Fruit fly (Drosophila melanogaster) whole organism, embryonic: Measurements from ENCODE around the gene fzy.
A peak's percentile ranks its signal among the peaks of the same experiment; 100 is the strongest.

Experiments used
- ATbp ChIP-seq: fragments of 200-800 bp; sonication (Bioruptor generic); optimal IDR thresholded peaks from 2 replicates; lab custom pipeline; 2017; ENCODE audit warnings: missing biosample characterization, mild to moderate bottlenecking, missing genetic modification characterization, missing genetic modification reagents
- Abd-B ChIP-seq: fragments of 200-800 bp; sonication (Bioruptor generic); optimal IDR thresholded peaks from 2 replicates; lab custom pipeline; 2018; ENCODE audit warnings: missing biosample characterization, mild to moderate bottlenecking, missing genetic modification characterization, moderate library complexity
- Awh ChIP-seq: fragments of 200-800 bp; sonication (Bioruptor generic); IDR thresholded peaks from 2 replicates; pipeline ENCODE4, ENCODE4 v1.3.6; 2022; ENCODE audit warnings: missing biosample characterization, missing genetic modification characterization
- BEAF-32 ChIP-seq: fragments of 200-800 bp; sonication (Bioruptor generic); optimal IDR thresholded peaks from 3 replicates; lab custom pipeline; 2017; ENCODE audit warnings: missing biosample characterization, missing genetic modification characterization, mild to moderate bottlenecking, moderate library complexity, missing genetic modification reagents
- CG10267 ChIP-seq: fragments of 200-800 bp; sonication (Bioruptor generic); optimal IDR thresholded peaks from 2 replicates; lab custom pipeline; 2018; ENCODE audit warnings: missing biosample characterization, mild to moderate bottlenecking, missing genetic modification characterization, moderate library complexity
- CG14710 ChIP-seq: fragments of 200-800 bp; sonication (Bioruptor generic); optimal IDR thresholded peaks from 3 replicates; lab custom pipeline; 2019; ENCODE audit warnings: missing biosample characterization, mild to moderate bottlenecking, missing genetic modification characterization, moderate library complexity
- CG15011 ChIP-seq: fragments of 200-800 bp; sonication (Bioruptor generic); optimal IDR thresholded peaks from 3 replicates; lab custom pipeline; 2018; ENCODE audit warnings: missing biosample characterization, mild to moderate bottlenecking, missing genetic modification characterization
- CG15479 ChIP-seq: fragments of 200-800 bp; sonication (Bioruptor generic); optimal IDR thresholded peaks from 3 replicates; lab custom pipeline; 2019; ENCODE audit warnings: missing biosample characterization, mild to moderate bottlenecking, missing genetic modification characterization, moderate library complexity
- CG1603 ChIP-seq: fragments of 200-800 bp; sonication (Bioruptor generic); optimal IDR thresholded peaks from 2 replicates; lab custom pipeline; 2019; ENCODE audit warnings: missing biosample characterization, mild to moderate bottlenecking, missing genetic modification characterization, moderate library complexity
- CG17186 ChIP-seq: fragments of 200-800 bp; sonication (Bioruptor generic); optimal IDR thresholded peaks from 3 replicates; lab custom pipeline; 2017; ENCODE audit warnings: missing biosample characterization, missing genetic modification reagents, missing genetic modification characterization
- CG17328 ChIP-seq: fragments of 200-800 bp; sonication (Bioruptor generic); IDR thresholded peaks from 2 replicates; pipeline ENCODE4 v1.3.6; 2022; ENCODE audit warnings: missing biosample characterization, missing genetic modification characterization
- CG2678 ChIP-seq: fragments of 200-800 bp; sonication (Bioruptor generic); optimal IDR thresholded peaks from 3 replicates; lab custom pipeline; 2019; ENCODE audit warnings: missing biosample characterization, mild to moderate bottlenecking, missing genetic modification characterization, moderate library complexity
- CG30020 ChIP-seq: fragments of 200-800 bp; optimal IDR thresholded peaks from 2 replicates; lab custom pipeline; 2019; ENCODE audit warnings: missing biosample characterization, mild to moderate bottlenecking, missing genetic modification characterization, moderate library complexity
- CG3407 ChIP-seq: fragments of 200-800 bp; sonication (Bioruptor generic); optimal IDR thresholded peaks from 2 replicates; lab custom pipeline; 2018; ENCODE audit warnings: missing biosample characterization, mild to moderate bottlenecking, missing genetic modification characterization
- CG9817 ChIP-seq: fragments of 200-800 bp; sonication (Bioruptor generic); optimal IDR thresholded peaks from 2 replicates; lab custom pipeline; 2018; ENCODE audit warnings: missing biosample characterization, mild to moderate bottlenecking, missing genetic modification characterization, moderate library complexity
- Dp ChIP-seq: fragments of 200-800 bp; sonication (Bioruptor generic); optimal IDR thresholded peaks from 2 replicates; lab custom pipeline; 2018; ENCODE audit warnings: missing biosample characterization, mild to moderate bottlenecking, missing genetic modification characterization, moderate library complexity
- E2f2 ChIP-seq: fragments of 200-800 bp; sonication (Bioruptor generic); IDR thresholded peaks from 2 replicates; pipeline ENCODE4 v1.3.6; 2022; ENCODE audit warnings: missing biosample characterization, missing genetic modification characterization
- Elba2 ChIP-seq: fragments of 200-800 bp; sonication (Bioruptor generic); optimal IDR thresholded peaks from 3 replicates; lab custom pipeline; 2016; ENCODE audit warnings: missing biosample characterization, missing genetic modification characterization
- Hr3 ChIP-seq: fragments of 200-800 bp; sonication (Bioruptor generic); optimal IDR thresholded peaks from 3 replicates; lab custom pipeline; 2016; ENCODE audit warnings: missing biosample characterization, missing genetic modification characterization
- MBD-R2 ChIP-seq: fragments of 200-800 bp; sonication (Bioruptor generic); IDR thresholded peaks from 2 replicates; pipeline ENCODE4 v1.3.6; 2022; ENCODE audit warnings: missing biosample characterization, missing genetic modification characterization
- MESR4 ChIP-seq: fragments of 200-800 bp; sonication (Bioruptor generic); optimal IDR thresholded peaks from 2 replicates; lab custom pipeline; 2018; ENCODE audit warnings: missing biosample characterization, mild to moderate bottlenecking, missing genetic modification characterization, moderate library complexity
- NC2β ChIP-seq: fragments of 200-800 bp; sonication (Bioruptor generic); optimal IDR thresholded peaks from 2 replicates; lab custom pipeline; 2016; ENCODE audit warnings: missing biosample characterization, missing genetic modification characterization
- Rx ChIP-seq: fragments of 200-800 bp; sonication (Bioruptor generic); IDR thresholded peaks from 2 replicates; pipeline ENCODE4 v1.3.6; 2022; ENCODE audit warnings: missing biosample characterization, missing genetic modification characterization
- Usf ChIP-seq: fragments of 200-800 bp; sonication (Bioruptor generic); optimal IDR thresholded peaks from 2 replicates; lab custom pipeline; 2017; ENCODE audit warnings: missing genotype, missing biosample characterization, missing genetic modification characterization
- abd-A ChIP-seq: fragments of 200-800 bp; sonication (Bioruptor generic); optimal IDR thresholded peaks from 3 replicates; lab custom pipeline; 2019; ENCODE audit warnings: missing biosample characterization, mild to moderate bottlenecking, missing genetic modification characterization, moderate library complexity
- bsh ChIP-seq, 2 experiments: fragments of 200-800 bp; sonication (Bioruptor generic); optimal IDR thresholded peaks; 2 replicates each; lab custom pipeline; 2017 to 2018; ENCODE audit warnings: mild to moderate bottlenecking in 2 of 2, missing biosample characterization in 2 of 2, missing genetic modification characterization in 2 of 2, moderate library complexity in 1 of 2
- corto ChIP-seq: fragments of 200-800 bp; sonication (Bioruptor generic); optimal IDR thresholded peaks from 2 replicates; lab custom pipeline; 2016; ENCODE audit warnings: missing biosample characterization, mild to moderate bottlenecking, missing genetic modification characterization, moderate library complexity
- crp ChIP-seq, 2 experiments: fragments of 200-800 bp; sonication (Bioruptor generic); optimal IDR thresholded peaks; 2 replicates in 1 of 2; 3 replicates in 1 of 2; lab custom pipeline; 2017; ENCODE audit warnings: missing biosample characterization in 2 of 2, missing genetic modification characterization in 2 of 2, mild to moderate bottlenecking in 1 of 2, moderate library complexity in 1 of 2
- cwo ChIP-seq: fragments of 200-800 bp; sonication (Bioruptor generic); optimal IDR thresholded peaks from 3 replicates; lab custom pipeline; 2017; ENCODE audit warnings: missing biosample characterization, missing genetic modification characterization, mild to moderate bottlenecking, moderate library complexity, missing genetic modification reagents
- fd3F ChIP-seq: fragments of 200-800 bp; sonication (Bioruptor generic); optimal IDR thresholded peaks from 2 replicates; lab custom pipeline; 2018; ENCODE audit warnings: missing biosample characterization, mild to moderate bottlenecking, missing genetic modification characterization, moderate library complexity
- gsb-n ChIP-seq: fragments of 200-800 bp; sonication (Bioruptor generic); optimal IDR thresholded peaks from 3 replicates; lab custom pipeline; 2018; ENCODE audit warnings: missing biosample characterization, mild to moderate bottlenecking, missing genetic modification characterization
- hkb ChIP-seq, 2 experiments: fragments of 200-800 bp in 1 of 2; fragments of >200 bp in 1 of 2; sonication (Bioruptor generic) in 1 of 2; IDR thresholded peaks in 1 of 2; optimal IDR thresholded peaks in 1 of 2; 2 replicates each; pipeline versions ENCODE4 v1.3.6 to Lab custom; 2017 to 2022; ENCODE audit warnings: missing biosample characterization in 1 of 2, missing genetic modification characterization in 1 of 2
- hth ChIP-seq: fragments of >200 bp; optimal IDR thresholded peaks from 2 replicates; lab custom pipeline; 2017; ENCODE audit warnings: inconsistent platforms
- lilli ChIP-seq: fragments of 200-800 bp; sonication (Bioruptor generic); optimal IDR thresholded peaks from 3 replicates; lab custom pipeline; 2016; ENCODE audit warnings: missing biosample characterization, missing genetic modification characterization
- luna ChIP-seq: fragments of 200-800 bp; sonication (Bioruptor generic); optimal IDR thresholded peaks from 2 replicates; lab custom pipeline; 2016; ENCODE audit warnings: missing biosample characterization, missing genetic modification characterization
- pzg ChIP-seq: fragments of 200-800 bp; sonication (Bioruptor generic); optimal IDR thresholded peaks from 3 replicates; lab custom pipeline; 2018; ENCODE audit warnings: missing biosample characterization, mild to moderate bottlenecking, missing genetic modification characterization, moderate library complexity
- salm ChIP-seq: fragments of 200-800 bp; sonication (Bioruptor generic); optimal IDR thresholded peaks from 2 replicates; lab custom pipeline; 2018; ENCODE audit warnings: missing biosample characterization, mild to moderate bottlenecking, missing genetic modification characterization
- sens-2 ChIP-seq: fragments of 200-800 bp; sonication (Bioruptor generic); IDR thresholded peaks from 2 replicates; pipeline ENCODE4 v1.3.6; 2022; ENCODE audit warnings: missing biosample characterization, missing genetic modification characterization
- stwl ChIP-seq: fragments of 200-800 bp; sonication (Bioruptor generic); optimal IDR thresholded peaks from 3 replicates; lab custom pipeline; 2018; ENCODE audit warnings: missing biosample characterization, mild to moderate bottlenecking, missing genetic modification characterization, moderate library complexity
- tll ChIP-seq, 2 experiments: fragments of 200-800 bp in 1 of 2; fragments of >200 bp in 1 of 2; sonication (Bioruptor generic) in 1 of 2; optimal IDR thresholded peaks; 2 replicates each; lab custom pipeline; 2017 to 2019; ENCODE audit warnings: missing biosample characterization in 2 of 2, missing genetic modification characterization in 2 of 2, mild to moderate bottlenecking in 1 of 2, moderate library complexity in 1 of 2
- trem ChIP-seq: fragments of 200-800 bp; optimal IDR thresholded peaks from 3 replicates; lab custom pipeline; 2019; ENCODE audit warnings: missing biosample characterization, mild to moderate bottlenecking, missing genetic modification characterization, moderate library complexity
- vfl ChIP-seq: fragments of 200-800 bp; sonication (Bioruptor generic); optimal IDR thresholded peaks from 2 replicates; lab custom pipeline; 2016; ENCODE audit warnings: missing biosample characterization, missing genetic modification characterization

fzy gene

DNA sequence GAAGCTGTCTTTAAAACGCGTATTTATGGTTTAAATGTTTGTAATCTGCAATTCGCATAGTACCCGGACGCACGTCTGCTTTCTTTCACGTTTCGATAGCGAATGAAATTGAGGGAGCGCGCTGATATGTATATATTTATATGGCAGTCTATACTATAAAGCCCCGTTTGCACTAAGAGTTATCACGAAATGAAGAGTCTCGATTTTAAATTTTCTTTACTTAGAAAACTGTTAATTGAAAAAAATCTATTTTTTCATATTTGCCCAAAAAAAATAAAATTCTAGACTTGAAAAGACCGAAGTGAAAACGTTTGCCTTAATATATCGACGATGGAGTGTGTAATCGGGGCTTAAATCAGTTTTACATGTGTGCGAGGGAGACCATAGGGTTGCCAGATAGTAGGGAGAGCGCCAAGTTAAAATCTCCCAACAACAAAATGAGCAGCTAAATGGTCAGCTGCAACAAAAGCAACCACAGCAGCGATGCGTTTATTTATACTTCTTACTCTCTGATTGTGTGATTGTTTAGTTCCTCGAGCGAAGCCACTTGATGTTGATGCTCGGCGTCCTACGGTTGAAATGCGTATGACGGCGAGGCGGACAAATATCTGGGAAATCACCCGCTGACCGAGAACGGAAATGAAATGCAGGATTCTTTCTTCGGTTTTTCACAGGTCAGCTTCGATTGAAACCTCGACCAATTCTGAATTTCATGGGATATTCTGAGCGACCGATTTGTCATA, 14.9 kb downstream of the fzy start, which contains the start of gene cact (continued):
- TF ChIP-seq corto (GFP tag; lab: Kevin White, UChicago) (peak; percentile 78), CG9817 (tag; lab: Kevin White, UChicago) (peak; percentile 92), CG2678 (peak; percentile 93), salm (tag; lab: Kevin White, UChicago) (peak; percentile 86), lilli (peak; percentile 97), hkb (optimal IDR thresholded peaks at IDR 0.05; lab: Kevin White, UChicago) (no peak), hkb (GFP tag; IDR thresholded peaks at IDR 0.05; lab: Robert Waterston, UW) (peak; percentile 92), vfl (GFP tag; lab: Kevin White, UChicago) (peak; percentile 93), Abd-B (GFP tag; lab: Kevin White, UChicago) (peak; percentile 91), gsb-n (peak; percentile 92)
- TF ChIP-seq, all 482 proteins: peak for 433

DNA sequence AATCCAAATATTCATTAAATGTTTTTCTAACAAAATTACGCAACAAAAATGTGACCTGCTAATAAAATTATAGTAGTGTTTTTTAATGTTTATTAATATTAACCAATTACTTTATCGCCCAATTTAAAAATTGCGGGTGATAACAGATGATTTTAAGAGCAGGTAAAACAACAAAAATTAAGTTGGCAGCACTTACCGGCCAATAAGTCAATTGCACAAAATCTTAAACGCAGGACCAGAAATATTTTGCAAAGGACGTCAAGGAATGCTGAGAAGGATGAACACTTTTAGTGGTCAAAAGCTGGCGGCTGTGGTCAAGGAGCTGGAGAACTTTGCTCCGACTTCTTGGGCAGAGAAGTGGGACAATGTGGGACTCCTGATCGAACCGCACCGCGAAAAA, 16.1 kb downstream of the fzy start, which contains the start of gene CG4278:
CG4278 (plus strand) TSS at position 178 of the 400 bp plus-strand sequence.
- TF ChIP-seq crp (GFP tag; optimal IDR thresholded peaks at IDR 0.05; lab: Kevin White, UChicago) (peak; percentile 24 to 90), Awh (GFP tag; lab: Robert Waterston, UW) (no peak), Usf (GFP tag; lab: Kevin White, UChicago) (no peak), MESR4 (GFP tag; lab: Kevin White, UChicago) (peak; percentile 25), E2f2 (GFP tag; lab: Robert Waterston, UW) (peak; percentile 89), CG14710 (peak; percentile 29), MBD-R2 (GFP tag; lab: Robert Waterston, UW) (peak; percentile 81), abd-A (tag; lab: Kevin White, UChicago) (no peak), Rx (no peak), hth (no peak), CG1603 (tag; lab: Kevin White, UChicago) (peak; percentile 42), pzg (GFP tag; lab: Kevin White, UChicago) (peak; percentile 44), stwl (tag; lab: Kevin White, UChicago) (peak; percentile 45), BEAF-32 (GFP tag; lab: Kevin White, UChicago) (peak; percentile 13), Elba2 (GFP tag; lab: Kevin White, UChicago) (peak; percentile 95), tll (GFP tag; optimal IDR thresholded peaks at IDR 0.05; lab: Kevin White, UChicago) (peak in 1 of 2 experiments; percentile 55), bsh (GFP tag; optimal IDR thresholded peaks at IDR 0.05; lab: Kevin White, UChicago) (no peak), fd3F (GFP tag; lab: Kevin White, UChicago) (no peak), Dp (GFP tag; lab: Kevin White, UChicago) (peak; percentile 87), CG30020 (peak; percentile 0), ATbp (GFP tag; lab: Kevin White, UChicago) (no peak), Hr3 (GFP tag; lab: Kevin White, UChicago) (no peak), cwo (GFP tag; lab: Kevin White, UChicago) (no peak), CG15479 (GFP tag; lab: Kevin White, UChicago) (peak; percentile 51), luna (GFP tag; lab: Kevin White, UChicago) (no peak), CG10267 (tag; lab: Kevin White, UChicago) (peak; percentile 10), CG3407 (GFP tag; lab: Kevin White, UChicago) (no peak), trem (tag; lab: Kevin White, UChicago) (peak; percentile 99), sens-2 (no peak), NC2β (GFP tag; lab: Kevin White, UChicago) (no peak), CG15011 (GFP tag; lab: Kevin White, UChicago) (no peak), CG17328 (GFP tag; lab: Robert Waterston, UW) (no peak), CG17186 (peak; percentile 2)
- TF ChIP-seq, all 482 proteins: peak for 17
